Fruit fly (Drosophila melanogaster) whole organism, embryonic: ENCODE measurements around the gene Mocs1.

Experiments
- Abd-B ChIP-seq: fragments of 200-800 bp; sonication (Bioruptor generic); optimal IDR thresholded peaks from 2 replicates; lab custom pipeline; 2018; ENCODE audit warnings: missing biosample characterization, mild to moderate bottlenecking, missing genetic modification characterization, moderate library complexity
- Asciz ChIP-seq: fragments of 200-800 bp; sonication (Bioruptor generic); optimal IDR thresholded peaks from 2 replicates; lab custom pipeline; 2017; ENCODE audit warnings: missing biosample characterization, mild to moderate bottlenecking, missing genetic modification characterization, missing genetic modification reagents
- Atf6 ChIP-seq: fragments of 200-800 bp; sonication (Bioruptor generic); IDR thresholded peaks from 2 replicates; pipeline ENCODE4 v1.3.6; 2022; ENCODE audit warnings: missing biosample characterization, missing genetic modification characterization
- B-H2 ChIP-seq: fragments of 200-800 bp; sonication (Bioruptor generic); optimal IDR thresholded peaks from 2 replicates; lab custom pipeline; 2018; ENCODE audit warnings: missing biosample characterization, mild to moderate bottlenecking, missing genetic modification characterization
- CG10959 ChIP-seq: fragments of 200-800 bp; sonication (Bioruptor generic); IDR thresholded peaks from 2 replicates; pipeline ENCODE4 v1.3.6; 2022; ENCODE audit warnings: missing biosample characterization, missing genetic modification characterization
- CG11695 ChIP-seq: fragments of 200-800 bp; sonication (Bioruptor generic); IDR thresholded peaks from 3 replicates; pipeline ENCODE4 v1.3.6; 2022; ENCODE audit warnings: missing biosample characterization, missing genetic modification characterization
- CG11696 ChIP-seq: fragments of 200-800 bp; sonication (Bioruptor generic); IDR thresholded peaks from 2 replicates; pipeline ENCODE4 v1.3.6; 2022; ENCODE audit warnings: missing biosample characterization, missing genetic modification characterization
- CG11723 ChIP-seq: fragments of 200-800 bp; sonication (Bioruptor generic); optimal IDR thresholded peaks from 2 replicates; lab custom pipeline; 2017; ENCODE audit warnings: missing biosample characterization, mild to moderate bottlenecking, missing genetic modification characterization
- CG13296 ChIP-seq: fragments of 200-800 bp; sonication (Bioruptor generic); optimal IDR thresholded peaks from 3 replicates; lab custom pipeline; 2018; ENCODE audit warnings: missing biosample characterization, mild to moderate bottlenecking, missing genetic modification characterization
- CG14710 ChIP-seq: fragments of 200-800 bp; sonication (Bioruptor generic); optimal IDR thresholded peaks from 3 replicates; lab custom pipeline; 2019; ENCODE audit warnings: missing biosample characterization, mild to moderate bottlenecking, missing genetic modification characterization, moderate library complexity
- CG14965 ChIP-seq: fragments of 200-800 bp; sonication (Bioruptor generic); optimal IDR thresholded peaks from 2 replicates; lab custom pipeline; 2016; ENCODE audit warnings: missing biosample characterization, missing genetic modification characterization, borderline replicate concordance
- CG15073 ChIP-seq: fragments of 200-800 bp; sonication (Bioruptor generic); optimal IDR thresholded peaks from 2 replicates; lab custom pipeline; 2016; ENCODE audit warnings: missing biosample characterization, missing genetic modification characterization
- CG1529 ChIP-seq: fragments of 200-800 bp; sonication (Bioruptor generic); optimal IDR thresholded peaks from 3 replicates; lab custom pipeline; 2018; ENCODE audit warnings: missing biosample characterization, missing genetic modification characterization
- CG15601 ChIP-seq: fragments of 200-800 bp; sonication (Bioruptor generic); optimal IDR thresholded peaks from 3 replicates; lab custom pipeline; 2019; ENCODE audit warnings: missing biosample characterization, mild to moderate bottlenecking, missing genetic modification characterization, moderate library complexity
- CG18011 ChIP-seq: fragments of 200-800 bp; sonication (Bioruptor generic); optimal IDR thresholded peaks from 2 replicates; lab custom pipeline; 2017; ENCODE audit warnings: missing biosample characterization, missing genetic modification characterization, mild to moderate bottlenecking, moderate library complexity, missing genotype
- CG18476 ChIP-seq: fragments of 200-800 bp; sonication (Bioruptor generic); optimal IDR thresholded peaks from 2 replicates; lab custom pipeline; 2016; ENCODE audit warnings: missing biosample characterization, mild to moderate bottlenecking, missing genetic modification characterization
- CG30403 ChIP-seq: fragments of 200-800 bp; sonication (Bioruptor generic); optimal IDR thresholded peaks from 3 replicates; lab custom pipeline; 2016; ENCODE audit warnings: missing biosample characterization, missing genetic modification characterization
- CG6175 ChIP-seq: fragments of 200-800 bp; sonication (Bioruptor generic); IDR thresholded peaks from 3 replicates; pipeline ENCODE4 v1.3.6; 2022; ENCODE audit warnings: missing biosample characterization, missing genetic modification characterization
- CG7357 ChIP-seq: fragments of 200-800 bp; sonication (Bioruptor generic); IDR thresholded peaks from 3 replicates; pipeline ENCODE4 v1.3.6; 2022; ENCODE audit warnings: missing biosample characterization, missing genetic modification characterization
- Dll ChIP-seq: fragments of 200-800 bp; sonication (Bioruptor generic); IDR thresholded peaks from 4 replicates; pipeline ENCODE4 v1.3.6; 2022; ENCODE audit warnings: missing biosample characterization, missing genetic modification characterization; ENCODE audit not compliant: partially characterized antibody
- E2f1 ChIP-seq: fragments of 200-800 bp; sonication (Bioruptor generic); IDR thresholded peaks from 2 replicates; pipeline ENCODE4 v1.3.6; 2022; ENCODE audit warnings: missing biosample characterization, missing genetic modification characterization
- Gsc ChIP-seq: fragments of 200-800 bp; sonication (Bioruptor generic); IDR thresholded peaks from 2 replicates; pipeline ENCODE4 v1.3.6; 2022; ENCODE audit warnings: missing biosample characterization, missing genetic modification characterization
- HLHmδ ChIP-seq: fragments of 200-800 bp; sonication (Bioruptor generic); optimal IDR thresholded peaks from 2 replicates; lab custom pipeline; 2018; ENCODE audit warnings: missing biosample characterization, mild to moderate bottlenecking, missing genetic modification characterization, moderate library complexity
- Med ChIP-seq: fragments of 200-800 bp; sonication (Bioruptor generic); peaks from one replicate; lab custom pipeline; 2016; ENCODE audit warnings: missing biosample characterization, missing genetic modification characterization, mild to moderate bottlenecking, inconsistent platforms, moderate library complexity
- Mrtf ChIP-seq: fragments of 200-800 bp; sonication (Bioruptor generic); IDR thresholded peaks from 3 replicates; pipeline ENCODE4 v1.3.6; 2022; ENCODE audit warnings: missing biosample characterization, missing genetic modification characterization
- Neu2 ChIP-seq: fragments of 200-800 bp; sonication (Bioruptor generic); optimal IDR thresholded peaks from 3 replicates; lab custom pipeline; 2016; ENCODE audit warnings: missing biosample characterization, missing genetic modification characterization, borderline replicate concordance
- NfI ChIP-seq: fragments of 200-800 bp; sonication (Bioruptor generic); optimal IDR thresholded peaks from 3 replicates; lab custom pipeline; 2018; ENCODE audit warnings: missing biosample characterization, mild to moderate bottlenecking, missing genetic modification characterization, moderate library complexity
- Stat92E ChIP-seq, 3 experiments: fragments of >200 bp in 2 of 3; fragments of 200-800 bp in 1 of 3; sonication (Bioruptor generic) in 1 of 3; optimal IDR thresholded peaks; 2 replicates each; lab custom pipeline; 2017 to 2019; ENCODE audit warnings: missing biosample characterization in 3 of 3, missing genetic modification characterization in 3 of 3, mild to moderate bottlenecking in 1 of 3, moderate library complexity in 1 of 3
- aop ChIP-seq: fragments of 200-800 bp; sonication (Bioruptor generic); IDR thresholded peaks from 2 replicates; pipeline ENCODE4 v1.3.6; 2022; ENCODE audit warnings: missing biosample characterization, missing genetic modification characterization
- ci ChIP-seq: fragments of 200-800 bp; sonication (Bioruptor generic); IDR thresholded peaks from 3 replicates; pipeline ENCODE4 v1.3.6; 2022; ENCODE audit warnings: missing biosample characterization, missing genetic modification characterization
- fd96Cb ChIP-seq: fragments of 200-800 bp; sonication (Bioruptor generic); optimal IDR thresholded peaks from 2 replicates; lab custom pipeline; 2018; ENCODE audit warnings: missing biosample characterization, mild to moderate bottlenecking, missing genetic modification characterization, moderate library complexity
- gfzf ChIP-seq: fragments of 200-800 bp; sonication (Bioruptor generic); optimal IDR thresholded peaks from 2 replicates; lab custom pipeline; 2016; ENCODE audit warnings: missing biosample characterization, mild to moderate bottlenecking, missing genetic modification characterization, moderate library complexity
- maf-S ChIP-seq: fragments of 200-800 bp; sonication (Bioruptor generic); optimal IDR thresholded peaks from 2 replicates; lab custom pipeline; 2016; ENCODE audit warnings: missing biosample characterization, missing genetic modification characterization
- mld ChIP-seq: fragments of 200-800 bp; sonication (Bioruptor generic); IDR thresholded peaks from 3 replicates; pipeline ENCODE4 v1.3.6; 2022; ENCODE audit warnings: missing biosample characterization, missing genetic modification characterization; ENCODE audit not compliant: partially characterized antibody
- nom ChIP-seq: fragments of 200-800 bp; sonication (Bioruptor generic); optimal IDR thresholded peaks from 2 replicates; lab custom pipeline; 2017; ENCODE audit warnings: missing biosample characterization, missing genetic modification characterization, mild to moderate bottlenecking, moderate library complexity, missing genetic modification reagents
- otp ChIP-seq: fragments of 200-800 bp; sonication (Bioruptor generic); IDR thresholded peaks from 3 replicates; pipeline ENCODE4, ENCODE4 v1.3.6; 2022; ENCODE audit warnings: missing biosample characterization, missing genetic modification characterization
- peb ChIP-seq: fragments of 200-800 bp; sonication (Bioruptor generic); IDR thresholded peaks from 2 replicates; pipeline ENCODE4 v1.3.6; 2022; ENCODE audit warnings: missing biosample characterization, missing genetic modification characterization
- pzg ChIP-seq: fragments of 200-800 bp; sonication (Bioruptor generic); optimal IDR thresholded peaks from 3 replicates; lab custom pipeline; 2018; ENCODE audit warnings: missing biosample characterization, mild to moderate bottlenecking, missing genetic modification characterization, moderate library complexity
- ranshi ChIP-seq: fragments of 200-800 bp; sonication (Bioruptor generic); IDR thresholded peaks from 2 replicates; pipeline ENCODE4 v1.3.6; 2022; ENCODE audit warnings: missing biosample characterization, missing genetic modification characterization
- sima ChIP-seq: fragments of 200-800 bp; sonication (Bioruptor generic); optimal IDR thresholded peaks from 2 replicates; lab custom pipeline; 2016; ENCODE audit warnings: missing biosample characterization, missing genetic modification characterization
- ssp ChIP-seq: fragments of 200-800 bp; sonication (Bioruptor generic); IDR thresholded peaks from 2 replicates; pipeline ENCODE4 v1.3.6; 2022; ENCODE audit warnings: missing biosample characterization, missing genetic modification characterization
- tio ChIP-seq: fragments of 200-800 bp; sonication (Bioruptor generic); optimal IDR thresholded peaks from 2 replicates; lab custom pipeline; 2017; ENCODE audit warnings: missing biosample characterization, missing genetic modification characterization, inconsistent platforms
- yki ChIP-seq: fragments of >200 bp; optimal IDR thresholded peaks from 3 replicates; lab custom pipeline; 2018

Gene Mocs1

DNA sequence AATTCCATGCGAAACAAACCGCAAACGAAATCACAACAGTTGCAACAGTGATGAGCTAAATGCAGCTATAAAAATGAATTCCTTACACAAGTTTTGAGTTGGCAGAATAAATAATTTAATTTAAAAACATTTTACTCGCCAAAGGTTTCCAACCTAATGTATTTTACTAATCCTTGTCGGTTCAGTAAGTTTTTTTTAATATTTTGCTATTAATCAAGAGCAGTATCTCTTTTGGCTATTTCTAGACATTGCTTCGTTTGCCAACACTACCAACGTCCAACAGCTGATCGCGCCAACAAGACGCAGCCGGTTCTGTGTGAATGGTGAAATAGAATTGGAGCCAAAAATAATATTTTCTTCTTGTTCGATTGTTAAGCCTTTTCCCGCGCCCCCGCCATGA lies 5.6 kb upstream of the Mocs1 start, which contains the start of the genes CG32075, CG45101 and SuUR (continued):
- peak; percentile 56 for TF ChIP-seq sima (GFP tag; lab: Kevin White, UChicago)
- TF ChIP-seq Gsc = peak; percentile 39; the same call in 1 of the 2 replicates
- peak; percentile 66; the same call in 1 of the 3 replicates for TF ChIP-seq CG6175
- TF ChIP-seq Dll = no peak
- TF ChIP-seq gfzf (GFP tag; lab: Kevin White, UChicago) = peak; percentile 5
- TF ChIP-seq Abd-B = peak; percentile 89
- TF ChIP-seq pzg = peak; percentile 75
- peak; percentile 82 for TF ChIP-seq CG18011
- no peak for TF ChIP-seq HLHmδ (GFP tag; lab: Kevin White, UChicago)
- peak; percentile 67 for TF ChIP-seq CG11723 (GFP tag; lab: Kevin White, UChicago)
- peak; percentile 63 for TF ChIP-seq CG14710 (tag; lab: Kevin White, UChicago)
- peak; percentile 86 for TF ChIP-seq ranshi (GFP tag; lab: Robert Waterston, UW)
- peak; percentile 86 for TF ChIP-seq B-H2 (GFP tag; lab: Kevin White, UChicago)
- TF ChIP-seq aop = no peak; the same call in 1 of the 2 replicates
- peak; percentile 91 for TF ChIP-seq NfI (GFP tag; lab: Kevin White, UChicago)
- TF ChIP-seq Mrtf (GFP tag; lab: Robert Waterston, UW) = peak; percentile 70; the same call in 1 of the 3 replicates
- TF ChIP-seq mld = no peak
- peak in 1 of 3 experiments; percentile 76 for TF ChIP-seq Stat92E (GFP tag; optimal IDR thresholded peaks at IDR 0.05; lab: Kevin White, UChicago)
- TF ChIP-seq CG7357 = peak; percentile 64; the same call in 1 of the 3 replicates
- peak; percentile 62 for TF ChIP-seq Asciz (GFP tag; lab: Kevin White, UChicago)
- TF ChIP-seq E2f1 (GFP tag; lab: Robert Waterston, UW) = peak; percentile 90
- no peak for TF ChIP-seq CG14965 (GFP tag; lab: Kevin White, UChicago)
- peak; percentile 75 for TF ChIP-seq maf-S
- peak; percentile 87 for TF ChIP-seq peb
- TF ChIP-seq Neu2 (GFP tag; lab: Kevin White, UChicago) = no peak
- peak; percentile 57 for TF ChIP-seq CG10959 (GFP tag; lab: Robert Waterston, UW)
- peak; percentile 94 for TF ChIP-seq CG30403
- TF ChIP-seq CG18476 (GFP tag; lab: Kevin White, UChicago) = peak; percentile 82
- TF ChIP-seq CG15601 (tag; lab: Kevin White, UChicago) = peak; percentile 77

DNA sequence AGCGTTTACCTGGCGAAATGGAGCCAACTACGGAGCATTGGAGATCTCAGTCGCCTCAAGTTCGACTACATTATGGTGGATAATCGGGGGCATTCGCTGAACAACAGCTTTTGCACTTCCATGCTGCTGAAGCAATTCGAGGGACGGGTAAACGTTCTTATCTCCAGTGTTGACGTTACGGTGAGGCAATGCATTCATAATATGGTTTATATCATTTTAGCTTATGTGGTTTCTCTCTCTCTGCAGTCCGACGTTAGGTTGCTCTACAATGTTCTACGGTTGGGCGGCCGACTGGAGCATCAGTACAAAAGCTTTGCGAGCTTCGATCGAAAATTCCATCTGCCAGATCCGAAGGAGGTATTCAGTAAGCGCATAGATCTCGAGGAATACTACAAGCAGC lies 4.5 kb upstream of the Mocs1 start:
- TF ChIP-seq HLHmδ (GFP tag; lab: Kevin White, UChicago) = no peak
- peak; percentile 48 for TF ChIP-seq CG13296
- TF ChIP-seq tio (GFP tag; lab: Kevin White, UChicago) = no peak
- TF ChIP-seq nom (GFP tag; lab: Kevin White, UChicago) = peak; percentile 48
- TF ChIP-seq Med (GFP tag; lab: Kevin White, UChicago) = peak; percentile 64
- 0 out of 3 replicates have a peak, but pooled peaks have one; percentile 25 for TF ChIP-seq ci (GFP tag; lab: Robert Waterston, UW)

DNA sequence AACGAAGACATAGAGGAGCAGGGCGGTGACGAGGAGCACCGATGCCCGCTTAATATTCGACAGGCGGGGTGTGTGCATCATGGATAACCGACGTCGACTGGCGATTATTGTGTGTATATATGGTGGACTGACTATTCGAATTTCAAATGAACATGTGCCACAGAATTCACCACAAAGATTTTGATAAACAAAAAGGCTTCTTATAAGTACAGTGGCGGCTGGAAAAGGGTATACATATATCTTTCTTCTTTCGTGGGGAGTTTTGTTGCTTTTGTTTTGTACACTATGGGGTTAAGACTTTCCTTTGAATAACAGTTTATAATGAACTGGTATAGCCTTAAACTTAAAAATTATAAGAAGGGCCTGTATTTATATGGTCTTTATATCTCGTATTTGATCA lies 562 bp upstream of the Mocs1 start, which contains the start of gene CG6310:
TSS of gene CG6310 (minus strand) at position 101 of the 400 bp plus-strand sequence.
- no peak for TF ChIP-seq ssp (GFP tag; lab: Robert Waterston, UW)
- no peak for TF ChIP-seq CG11696 (GFP tag; lab: Robert Waterston, UW)
- 0 out of 2 replicates have a peak, but pooled peaks have one; percentile 20 for TF ChIP-seq Atf6
- no peak for TF ChIP-seq fd96Cb (tag; lab: Kevin White, UChicago)
- TF ChIP-seq otp = no peak
- TF ChIP-seq CG1529 (GFP tag; lab: Kevin White, UChicago) = no peak
- TF ChIP-seq yki = no peak
- no peak for TF ChIP-seq E2f1 (GFP tag; lab: Robert Waterston, UW)
- peak; percentile 45 for TF ChIP-seq Med (GFP tag; lab: Kevin White, UChicago)
- peak; percentile 75 for TF ChIP-seq CG15073 (GFP tag; lab: Kevin White, UChicago)
- TF ChIP-seq CG11695 (GFP tag; lab: Robert Waterston, UW) = no peak
- TF ChIP-seq, all 482 proteins: peak for 3
